Fruit fly (Drosophila melanogaster): ENCODE results near the gene yata.
A peak's percentile ranks its signal among the peaks of the same experiment; 100 is the strongest.

Gene yata

dm6 chr3R:29802753-29803313 is 53.8 kb downstream of the yata start, which contains the start of the genes Etfb and CG7789 (continued):
- TF ChIP-seq HmgZ (tag; optimal IDR thresholded peaks at IDR 0.05) (peak; percentile 92), CG10543 (GFP tag; optimal IDR thresholded peaks at IDR 0.05) (peak; percentile 68), CG12071 (GFP tag; optimal IDR thresholded peaks at IDR 0.05) (no peak), CG4820 (GFP tag; optimal IDR thresholded peaks at IDR 0.05) (peak; percentile 35), CG7928 (GFP tag; optimal IDR thresholded peaks at IDR 0.05) (no peak), Myb (GFP tag; optimal IDR thresholded peaks at IDR 0.05) (peak; percentile 78), CHES-1-like (GFP tag; optimal IDR thresholded peaks at IDR 0.05) (peak; percentile 85), seq (GFP tag; IDR thresholded peaks at IDR 0.05) (peak; percentile 50), Abd-B (GFP tag; optimal IDR thresholded peaks at IDR 0.05) (peak; percentile 74), wdn (GFP tag; IDR thresholded peaks at IDR 0.05) (peak; percentile 62), CG15011 (GFP tag; optimal IDR thresholded peaks at IDR 0.05) (no peak), ems (GFP tag; optimal IDR thresholded peaks at IDR 0.05) (peak; percentile 65), CG3726 (GFP tag; IDR thresholded peaks at IDR 0.05) (peak; percentile 16; the same call in 1 of the 3 replicates), CG8089 (GFP tag; optimal IDR thresholded peaks at IDR 0.05) (peak; percentile 55), CG9932 (GFP tag; IDR thresholded peaks at IDR 0.05) (peak; percentile 85), Nf-YC (tag; optimal IDR thresholded peaks at IDR 0.05) (peak; percentile 74), CG13894 (tag; optimal IDR thresholded peaks at IDR 0.05) (no peak), ato (GFP tag; IDR thresholded peaks at IDR 0.05; ENCODE audit: partially characterized antibody) (no peak), Hmr (GFP tag; optimal IDR thresholded peaks at IDR 0.05) (no peak), emc (GFP tag; optimal IDR thresholded peaks at IDR 0.05) (peak; percentile 12), CG13775 (GFP tag; optimal IDR thresholded peaks at IDR 0.05) (peak; percentile 83), disco-r (GFP tag; optimal IDR thresholded peaks at IDR 0.05) (peak; percentile 44), CG6175 (GFP tag; IDR thresholded peaks at IDR 0.05) (peak; percentile 51; the same call in 1 of the 3 replicates), lab (GFP tag; optimal IDR thresholded peaks at IDR 0.05) (no peak), klu (GFP tag; IDR thresholded peaks at IDR 0.05) (peak; percentile 70), dati (GFP tag; IDR thresholded peaks at IDR 0.05) (no peak), luna (GFP tag; optimal IDR thresholded peaks at IDR 0.05) (peak; percentile 47), slbo (GFP tag; IDR thresholded peaks at IDR 0.05) (peak; percentile 90), zfh1 (GFP tag; IDR thresholded peaks at IDR 0.05) (peak; percentile 78), oc (tag; optimal IDR thresholded peaks at IDR 0.05) (no peak), CG18262 (tag; optimal IDR thresholded peaks at IDR 0.05) (no peak), kni (GFP tag; optimal IDR thresholded peaks at IDR 0.05) (no peak), maf-S (GFP tag; optimal IDR thresholded peaks at IDR 0.05) (peak; percentile 65), Hsf (GFP tag; optimal IDR thresholded peaks at IDR 0.05) (peak; percentile 83), CG15696 (tag; optimal IDR thresholded peaks at IDR 0.05) (peak; percentile 65), CG32772 (GFP tag; IDR thresholded peaks at IDR 0.05) (peak; percentile 77), p53 (GFP tag; optimal IDR thresholded peaks at IDR 0.05) (no peak), PHDP (tag; optimal IDR thresholded peaks at IDR 0.05) (no peak), MTF-1 (GFP tag; optimal IDR thresholded peaks at IDR 0.05; ENCODE audit: borderline replicate concordance) (no peak), nom (GFP tag; optimal IDR thresholded peaks at IDR 0.05) (peak; percentile 99), Drgx (GFP tag; IDR thresholded peaks at IDR 0.05) (peak; percentile 92), CG8281 (tag; optimal IDR thresholded peaks at IDR 0.05) (peak; percentile 53), ranshi (GFP tag; IDR thresholded peaks at IDR 0.05) (peak; percentile 67), dm (GFP tag; optimal IDR thresholded peaks at IDR 0.05) (peak; percentile 72), CG12659 (GFP tag; optimal IDR thresholded peaks at IDR 0.05) (peak; percentile 86), jing (GFP tag; optimal IDR thresholded peaks at IDR 0.05) (no peak), zfh2 (GFP tag; optimal IDR thresholded peaks at IDR 0.05) (peak; percentile 87), Ptx1 (GFP tag; IDR thresholded peaks at IDR 0.05) (peak; percentile 78), CG10431 (GFP tag; optimal IDR thresholded peaks at IDR 0.05) (peak; percentile 20), Ssrp (tag; optimal IDR thresholded peaks at IDR 0.05) (peak; percentile 64)

All from whole organism, embryonic.